Worm (Caenorhabditis elegans): Measurements from ENCODE around the gene T28A8.5.

- TF ChIP-seq unc-62 (GFP tag; optimal IDR thresholded peaks at IDR 0.05): no peak
- no peak for TF ChIP-seq mdl-1 (tag; optimal IDR thresholded peaks at IDR 0.05)
- TF ChIP-seq elt-3 (tag; optimal IDR thresholded peaks at IDR 0.05): no peak
- TF ChIP-seq lsy-2 (tag; optimal IDR thresholded peaks at IDR 0.05): no peak
- no peak for TF ChIP-seq ZK546.5 (tag; optimal IDR thresholded peaks at IDR 0.05)
- no peak for TF ChIP-seq peb-1 (tag; optimal IDR thresholded peaks at IDR 0.05)
- TF ChIP-seq ceh-82 (tag; optimal IDR thresholded peaks at IDR 0.05): no peak
These were observed 9.3 kb downstream of the T28A8.5 start for ce11 chrIII:13510753-13511152.

Data from whole organism, L2 larva.